Worm (Caenorhabditis elegans) whole organism, midembryonic: ENCODE measurements around the gene ZC178.2.

Experiments used
- T22C8.4 ChIP-seq: fragments of 200-800 bp; sonication (Bioruptor generic); IDR thresholded peaks from 2 replicates; pipeline ENCODE4 v1.3.6; 2022; ENCODE audit warnings: missing genetic modification characterization, missing compliant biosample characterization
- cog-1 ChIP-seq: sonication (generic microtip); optimal IDR thresholded peaks from 2 replicates; lab custom pipeline; 2016; ENCODE audit warnings: missing genetic modification characterization, missing compliant biosample characterization
- klf-2 ChIP-seq: fragments of 200-800 bp; sonication (Bioruptor generic); conservative IDR thresholded peaks from 2 replicates; pipeline ENCODE4 v1.3.6; 2022; ENCODE audit warnings: missing genetic modification reagents, missing genetic modification characterization, missing compliant biosample characterization
- tab-1 ChIP-seq: fragments of 200-800 bp; sonication (Bioruptor generic); IDR thresholded peaks from 2 replicates; pipeline ENCODE4 v1.3.6; 2022; ENCODE audit warnings: missing genetic modification characterization, missing compliant biosample characterization

DNA sequence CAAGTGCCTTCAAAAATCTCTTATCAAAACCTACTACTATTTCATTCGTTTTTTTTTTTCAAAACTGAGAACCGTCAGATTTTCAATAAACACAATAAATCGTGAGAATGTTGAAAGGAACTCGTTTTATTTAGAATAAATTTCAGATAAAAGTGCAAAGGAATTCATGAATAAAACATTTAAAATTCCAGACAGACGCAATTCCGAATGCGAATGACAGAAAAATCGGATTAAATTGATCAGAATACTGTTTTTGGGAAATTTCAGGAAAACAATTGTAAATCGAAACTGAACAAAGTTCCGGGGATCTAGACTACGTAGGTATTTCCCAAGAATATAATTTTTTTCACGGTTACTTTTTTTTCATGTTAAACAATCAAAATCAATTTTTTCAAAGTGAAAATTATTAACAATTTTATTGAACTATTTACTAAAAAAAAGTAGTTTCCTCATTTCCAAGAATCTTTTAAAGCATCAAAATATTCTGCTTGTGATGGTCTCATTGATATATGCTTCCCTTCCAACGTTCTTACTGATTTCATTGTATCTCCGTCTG is 40.2 kb downstream of the ZC178.2 start:
- TF ChIP-seq cog-1 (tag; lab: Kevin White, UChicago): no peak
- TF ChIP-seq klf-2: no peak
- no peak for TF ChIP-seq T22C8.4 (GFP tag; lab: Robert Waterston, UW)
- no peak for TF ChIP-seq tab-1 (GFP tag; lab: Robert Waterston, UW)
